Fruit fly (Drosophila melanogaster) whole organism, embryonic: ENCODE data around the gene CG4424.

ENCODE experiments used
- Bgb ChIP-seq: fragments of 200-800 bp; sonication (Bioruptor generic); IDR thresholded peaks from 2 replicates; pipeline ENCODE4 v1.3.6; 2022; ENCODE audit warnings: missing biosample characterization, missing genetic modification characterization; ENCODE audit not compliant: partially characterized antibody
- Blimp-1 ChIP-seq: fragments of 200-800 bp; sonication (Bioruptor generic); optimal IDR thresholded peaks from 3 replicates; lab custom pipeline; 2018; ENCODE audit warnings: missing biosample characterization, missing genetic modification characterization, mild to moderate bottlenecking, moderate library complexity, missing genetic modification reagents
- CG11398 ChIP-seq: fragments of 200-800 bp; sonication (Bioruptor generic); optimal IDR thresholded peaks from 2 replicates; lab custom pipeline; 2016; ENCODE audit warnings: missing biosample characterization, missing genetic modification characterization
- CG11696 ChIP-seq: fragments of 200-800 bp; sonication (Bioruptor generic); IDR thresholded peaks from 2 replicates; pipeline ENCODE4 v1.3.6; 2022; ENCODE audit warnings: missing biosample characterization, missing genetic modification characterization
- CG12104 ChIP-seq: fragments of 200-800 bp; sonication (Bioruptor generic); optimal IDR thresholded peaks from 3 replicates; lab custom pipeline; 2016; ENCODE audit warnings: missing biosample characterization, missing genetic modification characterization
- CG12219 ChIP-seq: fragments of 200-800 bp; sonication (Bioruptor generic); optimal IDR thresholded peaks from 3 replicates; lab custom pipeline; 2018; ENCODE audit warnings: missing biosample characterization, mild to moderate bottlenecking, missing genetic modification characterization
- CG15073 ChIP-seq: fragments of 200-800 bp; sonication (Bioruptor generic); optimal IDR thresholded peaks from 2 replicates; lab custom pipeline; 2016; ENCODE audit warnings: missing biosample characterization, missing genetic modification characterization
- CG15514 ChIP-seq: fragments of 200-800 bp; sonication (Bioruptor generic); optimal IDR thresholded peaks from 3 replicates; lab custom pipeline; 2017; ENCODE audit warnings: missing biosample characterization, missing genetic modification characterization, mild to moderate bottlenecking, moderate library complexity, missing genetic modification reagents
- CG1602 ChIP-seq: fragments of 200-800 bp; sonication (Bioruptor generic); optimal IDR thresholded peaks from 3 replicates; lab custom pipeline; 2016; ENCODE audit warnings: missing biosample characterization, missing genetic modification characterization
- CG1603 ChIP-seq: fragments of 200-800 bp; sonication (Bioruptor generic); optimal IDR thresholded peaks from 2 replicates; lab custom pipeline; 2019; ENCODE audit warnings: missing biosample characterization, mild to moderate bottlenecking, missing genetic modification characterization, moderate library complexity
- CG17829 ChIP-seq: fragments of 200-800 bp; optimal IDR thresholded peaks from 2 replicates; lab custom pipeline; 2019; ENCODE audit warnings: missing biosample characterization, mild to moderate bottlenecking, missing genetic modification characterization, moderate library complexity
- CG18619 ChIP-seq: fragments of 200-800 bp; sonication (Bioruptor generic); optimal IDR thresholded peaks from 3 replicates; lab custom pipeline; 2017; ENCODE audit warnings: missing biosample characterization, mild to moderate bottlenecking, missing genetic modification characterization
- CG2202 ChIP-seq: fragments of 200-800 bp; sonication (Bioruptor generic); optimal IDR thresholded peaks from 2 replicates; lab custom pipeline; 2018; ENCODE audit warnings: missing biosample characterization, mild to moderate bottlenecking, missing genetic modification characterization
- CG3407 ChIP-seq: fragments of 200-800 bp; sonication (Bioruptor generic); optimal IDR thresholded peaks from 2 replicates; lab custom pipeline; 2018; ENCODE audit warnings: missing biosample characterization, mild to moderate bottlenecking, missing genetic modification characterization
- CG3726 ChIP-seq: fragments of 200-800 bp; sonication (Bioruptor generic); IDR thresholded peaks from 3 replicates; pipeline ENCODE4, ENCODE4 v1.3.6; 2022; ENCODE audit warnings: missing biosample characterization, missing genetic modification characterization
- CG6272 ChIP-seq: fragments of 200-800 bp; sonication (Bioruptor generic); IDR thresholded peaks from 2 replicates; pipeline ENCODE4 v1.3.6; 2022; ENCODE audit warnings: missing biosample characterization, missing genetic modification characterization
- CG6683 ChIP-seq: fragments of 200-800 bp; sonication (Bioruptor generic); optimal IDR thresholded peaks from 2 replicates; lab custom pipeline; 2017; ENCODE audit warnings: missing biosample characterization, mild to moderate bottlenecking, missing genetic modification characterization, missing genetic modification reagents
- CG6689 ChIP-seq: fragments of 200-800 bp; sonication (Bioruptor generic); IDR thresholded peaks from 2 replicates; pipeline ENCODE4 v1.3.6; 2022; ENCODE audit warnings: missing biosample characterization, missing genetic modification characterization
- CG7987 ChIP-seq: fragments of 200-800 bp; sonication (Bioruptor generic); optimal IDR thresholded peaks from 2 replicates; lab custom pipeline; 2018; ENCODE audit warnings: missing biosample characterization, mild to moderate bottlenecking, missing genetic modification characterization, moderate library complexity
- CG9215 ChIP-seq: fragments of 200-800 bp; sonication (Bioruptor generic); IDR thresholded peaks from 2 replicates; pipeline ENCODE4 v1.3.6; 2022; ENCODE audit warnings: missing biosample characterization, missing genetic modification characterization
- Doc2 ChIP-seq: fragments of 200-800 bp; sonication (Bioruptor generic); IDR thresholded peaks from 2 replicates; pipeline ENCODE4 v1.3.6; 2022; ENCODE audit warnings: missing biosample characterization, missing genetic modification characterization
- Hmr ChIP-seq: fragments of 200-800 bp; sonication (Bioruptor generic); optimal IDR thresholded peaks from 3 replicates; lab custom pipeline; 2017; ENCODE audit warnings: mild to moderate bottlenecking, missing biosample characterization, missing genetic modification reagents, missing genetic modification characterization
- Lim3 ChIP-seq: fragments of 200-800 bp; sonication (Bioruptor generic); IDR thresholded peaks from 2 replicates; pipeline ENCODE4 v1.3.6; 2022; ENCODE audit warnings: missing biosample characterization, missing genetic modification characterization
- Optix ChIP-seq: fragments of 200-800 bp; sonication (Bioruptor generic); IDR thresholded peaks from 3 replicates; pipeline ENCODE4 v1.3.6; 2022; ENCODE audit warnings: missing biosample characterization, missing genetic modification characterization
- Six4 ChIP-seq: fragments of 200-800 bp; sonication (Bioruptor generic); optimal IDR thresholded peaks from 2 replicates; lab custom pipeline; 2016; ENCODE audit warnings: missing biosample characterization, missing genetic modification characterization
- Usf ChIP-seq: fragments of 200-800 bp; sonication (Bioruptor generic); optimal IDR thresholded peaks from 2 replicates; lab custom pipeline; 2017; ENCODE audit warnings: missing genotype, missing biosample characterization, missing genetic modification characterization
- br ChIP-seq: fragments of >200 bp; optimal IDR thresholded peaks from 2 replicates; lab custom pipeline; 2017
- cas ChIP-seq: fragments of 200-800 bp; sonication (Bioruptor generic); IDR thresholded peaks from 2 replicates; pipeline ENCODE4 v1.3.6; 2022; ENCODE audit warnings: missing biosample characterization, missing genetic modification characterization
- chinmo ChIP-seq: fragments of 200-800 bp; sonication (Bioruptor generic); IDR thresholded peaks from 4 replicates; pipeline ENCODE4 v1.3.6; 2022; ENCODE audit warnings: missing biosample characterization, missing genetic modification characterization; ENCODE audit not compliant: partially characterized antibody
- croc ChIP-seq: fragments of 200-800 bp; sonication (Bioruptor generic); conservative IDR thresholded peaks from 3 replicates; pipeline ENCODE4 v1.3.6; 2022; ENCODE audit warnings: missing biosample characterization, missing genetic modification characterization
- da ChIP-seq: fragments of 200-800 bp; sonication (Bioruptor generic); optimal IDR thresholded peaks from 2 replicates; lab custom pipeline; 2016; ENCODE audit warnings: missing biosample characterization, missing genetic modification characterization
- dan ChIP-seq: fragments of 200-800 bp; sonication (Bioruptor generic); IDR thresholded peaks from 2 replicates; pipeline ENCODE4 v1.3.6; 2022; ENCODE audit warnings: missing biosample characterization, missing genetic modification characterization
- eve ChIP-seq, 2 experiments: fragments of >200 bp; optimal IDR thresholded peaks; 2 replicates each; lab custom pipeline; 2017; ENCODE audit warnings: missing biosample characterization in 2 of 2, missing genetic modification characterization in 2 of 2
- exex ChIP-seq: fragments of 200-800 bp; sonication (Bioruptor generic); optimal IDR thresholded peaks from 4 replicates; lab custom pipeline; 2018; ENCODE audit warnings: missing biosample characterization, mild to moderate bottlenecking, missing genetic modification characterization, moderate library complexity
- fd64A ChIP-seq: fragments of 200-800 bp; sonication (Bioruptor generic); optimal IDR thresholded peaks from 3 replicates; lab custom pipeline; 2018; ENCODE audit warnings: missing biosample characterization, mild to moderate bottlenecking, missing genetic modification characterization
- fu2 ChIP-seq: fragments of 200-800 bp; sonication (Bioruptor generic); optimal IDR thresholded peaks from 2 replicates; lab custom pipeline; 2016; ENCODE audit warnings: missing biosample characterization, missing genetic modification characterization
- gcm2 ChIP-seq: fragments of 200-800 bp; sonication (Bioruptor generic); optimal IDR thresholded peaks from 2 replicates; lab custom pipeline; 2016; ENCODE audit warnings: missing biosample characterization, missing genetic modification characterization
- gfzf ChIP-seq: fragments of 200-800 bp; sonication (Bioruptor generic); optimal IDR thresholded peaks from 2 replicates; lab custom pipeline; 2016; ENCODE audit warnings: missing biosample characterization, mild to moderate bottlenecking, missing genetic modification characterization, moderate library complexity
- h ChIP-seq: fragments of >200 bp; optimal IDR thresholded peaks from 2 replicates; lab custom pipeline; 2017
- ken ChIP-seq: fragments of 200-800 bp; sonication (Bioruptor generic); IDR thresholded peaks from 3 replicates; pipeline ENCODE4 v1.3.6; 2022; ENCODE audit warnings: missing biosample characterization, missing genetic modification characterization
- oc ChIP-seq: fragments of 200-800 bp; sonication (Bioruptor generic); optimal IDR thresholded peaks from 2 replicates; lab custom pipeline; 2018; ENCODE audit warnings: missing biosample characterization, mild to moderate bottlenecking, missing genetic modification characterization, moderate library complexity
- pb ChIP-seq: fragments of 200-800 bp; sonication (Bioruptor generic); optimal IDR thresholded peaks from 3 replicates; lab custom pipeline; 2016; ENCODE audit warnings: missing biosample characterization, missing genetic modification characterization
- peb ChIP-seq: fragments of 200-800 bp; sonication (Bioruptor generic); IDR thresholded peaks from 2 replicates; pipeline ENCODE4 v1.3.6; 2022; ENCODE audit warnings: missing biosample characterization, missing genetic modification characterization
- psq ChIP-seq: fragments of 200-800 bp; sonication (Bioruptor generic); optimal IDR thresholded peaks from 2 replicates; lab custom pipeline; 2017; ENCODE audit warnings: missing biosample characterization, missing genetic modification characterization
- pzg ChIP-seq: fragments of 200-800 bp; sonication (Bioruptor generic); optimal IDR thresholded peaks from 3 replicates; lab custom pipeline; 2018; ENCODE audit warnings: missing biosample characterization, mild to moderate bottlenecking, missing genetic modification characterization, moderate library complexity
- slbo ChIP-seq: fragments of 200-800 bp; sonication (Bioruptor generic); IDR thresholded peaks from 2 replicates; pipeline ENCODE4 v1.3.6; 2022; ENCODE audit warnings: missing biosample characterization, missing genetic modification characterization
- sqz ChIP-seq: fragments of 200-800 bp; sonication (Bioruptor generic); optimal IDR thresholded peaks from 3 replicates; lab custom pipeline; 2018; ENCODE audit warnings: missing biosample characterization, mild to moderate bottlenecking, missing genetic modification characterization
- tll ChIP-seq, 2 experiments: fragments of 200-800 bp in 1 of 2; fragments of >200 bp in 1 of 2; sonication (Bioruptor generic) in 1 of 2; optimal IDR thresholded peaks; 2 replicates each; lab custom pipeline; 2017 to 2019; ENCODE audit warnings: missing biosample characterization in 2 of 2, missing genetic modification characterization in 2 of 2, mild to moderate bottlenecking in 1 of 2, moderate library complexity in 1 of 2
- ttk ChIP-seq: fragments of 200-800 bp; sonication (Bioruptor generic); IDR thresholded peaks from 2 replicates; pipeline ENCODE4 v2.1.2; 2022; ENCODE audit warnings: missing biosample characterization, missing genetic modification characterization
- zen2 ChIP-seq: fragments of 200-800 bp; sonication (Bioruptor generic); IDR thresholded peaks from 3 replicates; pipeline ENCODE4 v1.3.6; 2022; ENCODE audit warnings: missing biosample characterization, missing genetic modification characterization; ENCODE audit not compliant: partially characterized antibody

The CG4424 gene

dm6 chr3R:20021152-20021769, 6.6 kb downstream of the CG4424 start, which contains the start of the genes PIG-L and psidin (continued):
- TF ChIP-seq pb (GFP tag; lab: Kevin White, UChicago) (peak; percentile 37), CG18619 (peak; percentile 86), tll (GFP tag; optimal IDR thresholded peaks at IDR 0.05; lab: Kevin White, UChicago) (peak in 1 of 2 experiments; percentile 67), CG6683 (GFP tag; lab: Kevin White, UChicago) (no peak), CG3407 (peak; percentile 63), CG1603 (tag; lab: Kevin White, UChicago) (peak; percentile 83), Six4 (peak; percentile 50), Lim3 (GFP tag; lab: Robert Waterston, UW) (no peak), peb (GFP tag; lab: Robert Waterston, UW) (no peak), fd64A (GFP tag; lab: Kevin White, UChicago) (no peak), CG11696 (GFP tag; lab: Robert Waterston, UW) (no peak), CG17829 (peak; percentile 91), gcm2 (GFP tag; lab: Kevin White, UChicago) (peak; percentile 61), da (GFP tag; lab: Kevin White, UChicago) (peak; percentile 50), CG15073 (GFP tag; lab: Kevin White, UChicago) (peak; percentile 32), CG6272 (GFP tag; lab: Robert Waterston, UW) (peak; percentile 60), Hmr (GFP tag; lab: Kevin White, UChicago) (peak; percentile 82), CG12219 (GFP tag; lab: Kevin White, UChicago) (peak; percentile 47), h (lab: Kevin White, UChicago) (no peak), gfzf (peak; percentile 28), CG12104 (GFP tag; lab: Kevin White, UChicago) (peak; percentile 78), pzg (GFP tag; lab: Kevin White, UChicago) (peak; percentile 53), sqz (no peak), CG3726 (no peak), zen2 (GFP tag; lab: Robert Waterston, UW) (peak; percentile 94), CG9215 (GFP tag; lab: Robert Waterston, UW) (peak; percentile 82), br (lab: Kevin White, UChicago) (no peak), Optix (GFP tag; lab: Robert Waterston, UW) (peak; percentile 38; the same call in 1 of the 3 replicates), ttk (peak; percentile 40), eve (GFP tag; optimal IDR thresholded peaks at IDR 0.05; lab: Kevin White, UChicago) (no peak), CG15514 (GFP tag; lab: Kevin White, UChicago) (peak; percentile 29), Doc2 (GFP tag; lab: Robert Waterston, UW) (no peak), exex (tag; lab: Kevin White, UChicago) (peak; percentile 43), CG7987 (GFP tag; lab: Kevin White, UChicago) (no peak), croc (peak; percentile 52; the same call in 1 of the 3 replicates), Bgb (GFP tag; lab: Robert Waterston, UW) (peak; percentile 93), Usf (GFP tag; lab: Kevin White, UChicago) (peak; percentile 67), oc (tag; lab: Kevin White, UChicago) (no peak), psq (GFP tag; lab: Kevin White, UChicago) (peak; percentile 38), cas (0 out of 2 replicates have a peak, but pooled peaks have one; percentile 8), Blimp-1 (GFP tag; lab: Kevin White, UChicago) (no peak), CG1602 (GFP tag; lab: Kevin White, UChicago) (peak; percentile 86), fu2 (peak; percentile 84), CG6689 (GFP tag; lab: Robert Waterston, UW) (peak; percentile 79), CG2202 (tag; lab: Kevin White, UChicago) (peak; percentile 52), slbo (GFP tag; lab: Robert Waterston, UW) (peak; percentile 80), dan (no peak), CG11398 (GFP tag; lab: Kevin White, UChicago) (peak; percentile 56), ken (GFP tag; lab: Robert Waterston, UW) (peak; percentile 77), chinmo (GFP tag; lab: Robert Waterston, UW) (0 out of 4 replicates have a peak, but pooled peaks have one; percentile 61)
